Worm (Caenorhabditis elegans) whole organism, L4/young adult: ENCODE results near the gene F49E8.7.

Source experiments
- W03F9.2 ChIP-seq: fragments of 150-350 bp; optimal IDR thresholded peaks from 2 replicates; lab custom pipeline; 2014; ENCODE audit warnings: missing biosample characterization, missing genetic modification characterization
- dao-5 ChIP-seq: sonication (generic microtip); optimal IDR thresholded peaks from 2 replicates; lab custom pipeline; 2016; ENCODE audit warnings: missing genotype, missing genetic modification characterization, moderate library complexity, missing compliant biosample characterization
- him-1 ChIP-seq: sonication (generic microtip); optimal IDR thresholded peaks from 2 replicates; lab custom pipeline; 2016; ENCODE audit warnings: missing genotype, missing genetic modification reagents, missing genetic modification characterization, missing compliant biosample characterization

F49E8.7 gene

ce11 chrIV:7521591-7521990, 34.6 kb downstream of the F49E8.7 start:
- TF ChIP-seq him-1 (no peak), W03F9.2 (tag; lab: Kevin White, UChicago) (no peak), dao-5 (tag; lab: Kevin White, UChicago) (no peak)

- no peak for TF ChIP-seq him-1
- TF ChIP-seq W03F9.2 (tag; lab: Kevin White, UChicago): no peak
- TF ChIP-seq dao-5 (tag; lab: Kevin White, UChicago): no peak
These were observed 35.3 kb downstream of the F49E8.7 start for ce11 chrIV:7520841-7521240.

- TF ChIP-seq him-1 (no peak), dao-5 (tag; lab: Kevin White, UChicago) (no peak), W03F9.2 (tag; lab: Kevin White, UChicago) (no peak)
These were observed 35.9 kb downstream of the F49E8.7 start for ce11 chrIV:7520258-7520657.

DNA sequence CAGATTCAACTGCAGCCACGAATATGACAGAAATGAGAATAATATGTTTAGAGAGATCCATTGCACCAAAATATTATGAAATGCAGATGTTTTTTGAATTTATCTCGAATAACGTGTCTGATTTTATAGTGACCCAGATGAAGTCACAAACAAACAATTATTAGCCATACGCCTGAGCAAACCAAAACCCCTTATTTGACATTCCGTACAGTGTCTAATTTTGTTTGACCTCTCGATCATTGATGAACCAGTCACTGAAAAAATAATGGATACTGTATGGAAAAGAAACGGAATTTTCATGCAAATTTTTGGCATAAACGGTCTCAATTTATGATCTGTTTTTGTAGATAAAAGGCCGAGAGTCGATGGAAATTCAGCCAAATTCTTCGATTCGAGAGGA, 40.0 kb downstream of the F49E8.7 start, which contains the start of the genes R05G6.9 and R05G6.3:
Gene R05G6.9, minus strand, starts transcription at position 101 of the 400 bp plus-strand sequence.
Gene R05G6.3, plus strand, starts transcription at position 386 of the 400 bp plus-strand sequence.
- TF ChIP-seq him-1: no peak
- no peak for TF ChIP-seq dao-5 (tag; lab: Kevin White, UChicago)
- no peak for TF ChIP-seq W03F9.2 (tag; lab: Kevin White, UChicago)

DNA sequence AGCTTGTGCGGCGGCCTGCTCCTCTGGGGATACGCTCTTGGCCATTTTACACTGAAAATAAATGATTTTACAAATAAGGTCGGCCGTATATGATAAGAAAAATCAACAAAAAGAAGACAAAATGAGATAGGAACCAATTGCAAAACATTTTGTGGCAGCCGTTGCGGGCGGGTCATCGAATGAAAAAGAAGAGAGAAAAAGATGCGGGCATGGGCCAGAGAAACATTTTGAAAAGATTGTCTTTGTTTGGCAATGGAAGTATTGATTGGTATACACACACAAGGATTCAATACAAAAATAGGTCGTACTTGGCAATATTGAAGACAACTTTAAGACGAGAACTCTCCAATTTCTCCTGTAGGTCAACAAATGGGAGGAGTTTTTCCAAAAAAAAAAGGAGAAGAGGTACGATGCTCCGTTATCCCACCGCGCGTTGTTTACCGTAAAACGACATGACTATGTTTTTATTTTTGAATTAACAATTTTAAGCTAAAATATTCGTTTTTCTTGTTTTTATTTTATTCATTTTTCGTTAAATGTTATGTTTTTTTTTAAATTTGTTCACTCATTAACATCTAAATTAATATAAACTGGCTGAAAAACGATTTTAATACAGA, 43.4 kb downstream of the F49E8.7 start, which contains the start of the genes plc-4 and R05G6.4:
Gene plc-4, minus strand, starts transcription at position 51 of the 617 bp plus-strand sequence.
Gene R05G6.4, plus strand, starts transcription at position 617 of the 617 bp plus-strand sequence.
- no peak for TF ChIP-seq W03F9.2 (tag; lab: Kevin White, UChicago)
- no peak for TF ChIP-seq him-1
- TF ChIP-seq dao-5 (tag; lab: Kevin White, UChicago): no peak

DNA sequence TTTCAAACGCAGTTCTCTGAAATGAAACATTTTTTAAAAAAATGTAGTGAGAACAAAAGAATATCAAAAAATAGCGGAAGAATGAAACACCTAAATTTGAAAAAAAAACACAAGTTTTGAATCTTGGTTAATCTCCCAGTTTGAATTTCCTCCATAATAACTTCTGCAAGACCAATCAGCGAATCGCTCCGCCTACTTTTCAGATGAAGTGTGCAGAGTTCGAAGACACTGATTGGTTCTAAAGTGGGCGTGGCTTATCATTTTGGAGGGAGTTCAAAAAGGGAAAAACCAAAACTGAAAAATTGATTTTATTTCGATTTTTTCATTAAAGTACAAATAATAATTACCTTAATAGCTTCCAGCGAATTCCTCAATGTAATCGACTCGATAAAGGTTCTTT, 45.3 kb downstream of the F49E8.7 start:
- no peak for TF ChIP-seq dao-5 (tag; lab: Kevin White, UChicago)
- no peak for TF ChIP-seq him-1
- TF ChIP-seq W03F9.2 (tag; lab: Kevin White, UChicago): no peak

- TF ChIP-seq dao-5 (tag; lab: Kevin White, UChicago) (no peak), him-1 (no peak), W03F9.2 (tag; lab: Kevin White, UChicago) (no peak)
These were observed 47.3 kb downstream of the F49E8.7 start for ce11 chrIV:7508850-7509249.

DNA sequence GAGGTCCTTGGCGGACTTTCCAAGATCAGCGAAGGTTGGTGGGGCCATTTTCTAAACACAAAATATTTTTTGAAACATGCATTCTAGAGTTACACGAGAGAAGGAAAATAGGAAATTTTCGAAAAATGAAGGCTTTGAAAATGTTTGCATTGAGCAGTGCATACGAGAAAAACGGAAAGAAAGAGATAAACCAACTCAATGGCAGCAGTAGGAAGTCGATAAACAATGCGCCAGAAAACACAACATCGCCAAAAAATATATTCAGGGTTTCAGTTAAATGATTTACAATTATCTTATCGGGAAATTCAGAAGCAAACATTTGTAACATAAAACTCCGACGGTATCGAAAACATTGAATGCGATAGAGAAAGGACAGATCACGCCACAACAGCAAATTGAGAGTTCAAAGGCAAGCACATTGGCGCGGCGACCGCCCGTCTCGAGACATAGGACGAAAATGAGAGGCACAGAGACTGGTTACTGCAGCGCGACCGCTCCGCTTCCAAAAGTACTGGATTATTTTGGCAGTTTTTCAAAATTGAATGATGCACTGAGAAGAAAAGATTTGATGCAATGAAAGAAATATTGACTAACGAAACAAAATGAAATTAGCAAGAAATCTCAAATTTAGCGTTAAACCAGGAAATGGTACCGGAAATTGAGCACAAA, 48.2 kb downstream of the F49E8.7 start, which contains the start of the genes vdac-1 and R05G6.5:
Gene vdac-1, minus strand, starts transcription at position 51 of the 669 bp plus-strand sequence.
Gene R05G6.5, plus strand, starts transcription at position 527 of the 669 bp plus-strand sequence.
- TF ChIP-seq dao-5 (tag; lab: Kevin White, UChicago) (no peak), W03F9.2 (tag; lab: Kevin White, UChicago) (no peak), him-1 (no peak)

ce11 chrIV:7507305-7507704, 48.9 kb downstream of the F49E8.7 start:
- no peak for TF ChIP-seq W03F9.2 (tag; lab: Kevin White, UChicago)
- no peak for TF ChIP-seq him-1
- no peak for TF ChIP-seq dao-5 (tag; lab: Kevin White, UChicago)

DNA sequence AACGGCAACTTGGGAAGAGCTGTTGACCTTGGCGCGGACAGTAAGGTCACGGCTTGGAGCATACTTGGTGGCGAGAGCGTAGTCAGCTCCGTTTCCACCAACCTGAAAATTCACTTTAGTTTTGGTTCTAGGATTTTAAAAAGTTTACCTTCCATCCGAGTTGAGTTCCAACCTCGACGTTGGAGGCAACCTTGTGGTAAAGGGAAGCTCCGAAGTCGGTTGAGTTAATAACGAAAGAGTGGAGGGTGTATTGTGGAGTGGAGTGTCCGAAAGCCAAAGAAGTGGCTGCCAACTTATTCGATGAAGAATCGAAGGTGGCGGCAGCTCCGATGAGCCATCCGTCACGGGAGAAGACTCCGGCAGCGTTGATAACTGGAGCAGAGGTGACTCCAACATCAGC, 49.5 kb downstream of the F49E8.7 start:
- no peak for TF ChIP-seq W03F9.2 (tag; lab: Kevin White, UChicago)
- TF ChIP-seq dao-5 (tag; lab: Kevin White, UChicago): no peak
- no peak for TF ChIP-seq him-1

ce11 chrIV:7505866-7506488, 50.2 kb downstream of the F49E8.7 start:
- TF ChIP-seq him-1: no peak
- no peak for TF ChIP-seq dao-5 (tag; lab: Kevin White, UChicago)
- TF ChIP-seq W03F9.2 (tag; lab: Kevin White, UChicago): no peak
